Worm (Caenorhabditis elegans): ENCODE data around the gene ZK470.14.

ZK470.14 gene

DNA sequence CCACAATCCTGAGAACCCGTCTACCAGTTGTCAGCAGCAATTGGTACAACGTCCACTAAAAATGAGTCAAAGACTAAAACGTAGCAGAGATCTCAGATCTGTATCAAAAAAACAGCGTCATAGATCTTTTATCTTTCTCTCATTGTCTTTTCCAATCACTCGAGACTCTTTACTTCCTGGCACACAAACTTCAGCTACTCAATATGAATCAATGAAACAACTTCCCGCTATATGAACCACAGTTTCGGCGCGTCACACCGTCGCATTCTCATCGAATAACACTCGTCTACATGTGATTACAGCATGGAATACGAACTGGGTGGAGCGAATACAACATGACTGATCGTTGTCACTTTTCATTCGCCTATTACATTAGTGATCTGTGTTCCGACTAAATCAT, 35.0 kb upstream of the ZK470.14 start (continued):
- TF ChIP-seq hrde-1 (tag; optimal IDR thresholded peaks at IDR 0.05; ENCODE audit: borderline replicate concordance) (no peak), snpc-3.4 (tag; optimal IDR thresholded peaks at IDR 0.05) (no peak), rcor-1 (GFP tag; IDR thresholded peaks at IDR 0.05) (no peak), F55B11.4 (tag; optimal IDR thresholded peaks at IDR 0.05; ENCODE audit: borderline replicate concordance, insufficient read depth) (no peak), F39B2.1 (GFP tag; IDR thresholded peaks at IDR 0.05) (no peak), sptf-2 (GFP tag; optimal IDR thresholded peaks at IDR 0.05) (no peak), ztf-26 (tag; optimal IDR thresholded peaks at IDR 0.05) (peak; percentile 71), B0035.1 (tag; optimal IDR thresholded peaks at IDR 0.05) (no peak), F23B12.7 (tag; optimal IDR thresholded peaks at IDR 0.05; ENCODE audit: insufficient read depth) (no peak), egl-18 (GFP tag; IDR thresholded peaks at IDR 0.05) (no peak), Y56A3A.18 (GFP tag; IDR thresholded peaks at IDR 0.05) (no peak), lir-1 (GFP tag; conservative IDR thresholded peaks at IDR 0.05) (no peak), sdz-38 (tag; optimal IDR thresholded peaks at IDR 0.05) (no peak), nhr-120 (GFP tag; IDR thresholded peaks at IDR 0.05) (no peak), mes-4 (tag; optimal IDR thresholded peaks at IDR 0.05) (no peak), mxl-1 (tag; optimal IDR thresholded peaks at IDR 0.05) (no peak), K11D2.4 (GFP tag; IDR thresholded peaks at IDR 0.05) (no peak), ekl-4 (GFP tag; IDR thresholded peaks at IDR 0.05) (no peak), nfyb-1 (GFP tag; IDR thresholded peaks at IDR 0.05) (no peak), egl-44 (GFP tag; IDR thresholded peaks at IDR 0.05) (no peak), let-526 (GFP tag; IDR thresholded peaks at IDR 0.05) (no peak), tlf-1 (GFP tag; optimal IDR thresholded peaks at IDR 0.05) (no peak), F37B4.10 (GFP tag; IDR thresholded peaks at IDR 0.05) (no peak), ztf-18 (tag; optimal IDR thresholded peaks at IDR 0.05) (no peak), somi-1 (GFP tag; optimal IDR thresholded peaks at IDR 0.05) (peak; percentile 73), D2030.7 (GFP tag; IDR thresholded peaks at IDR 0.05) (no peak), Y67H2A.10 (GFP tag; conservative IDR thresholded peaks at IDR 0.05) (no peak), nhr-80 (tag; optimal IDR thresholded peaks at IDR 0.05) (peak; percentile 2), mel-28 (tag; optimal IDR thresholded peaks at IDR 0.05; ENCODE audit: borderline replicate concordance) (no peak), attf-3 (GFP tag; conservative IDR thresholded peaks at IDR 0.05) (no peak), unc-130 (GFP tag; optimal IDR thresholded peaks at IDR 0.05) (no peak)

ce11 chrX:4133378-4133777, 33.9 kb upstream of the ZK470.14 start:
- TF ChIP-seq nhr-80 (tag; optimal IDR thresholded peaks at IDR 0.05), result peak; percentile 10
- TF ChIP-seq lir-1 (GFP tag; conservative IDR thresholded peaks at IDR 0.05), result no peak

ce11 chrX:4134855-4135254, 32.4 kb upstream of the ZK470.14 start, which contains the start of gene ZK470.2:
ZK470.2 (plus strand) TSS chrX:4135155.
- TF ChIP-seq sea-2 (GFP tag; IDR thresholded peaks at IDR 0.05) (no peak), snpc-3.4 (tag; optimal IDR thresholded peaks at IDR 0.05) (no peak), somi-1 (GFP tag; optimal IDR thresholded peaks at IDR 0.05) (no peak), egl-18 (GFP tag; IDR thresholded peaks at IDR 0.05) (no peak), ets-4 (GFP tag; optimal IDR thresholded peaks at IDR 0.05) (no peak), Y79H2A.3 (GFP tag; conservative IDR thresholded peaks at IDR 0.05) (no peak), aptf-3 (GFP tag; IDR thresholded peaks at IDR 0.05) (no peak), ceh-40 (GFP tag; IDR thresholded peaks at IDR 0.05) (no peak), tbp1 (GFP tag; optimal IDR thresholded peaks at IDR 0.05) (no peak), lsy-27 (tag; optimal IDR thresholded peaks at IDR 0.05; ENCODE audit: borderline replicate concordance, insufficient read depth) (no peak), him-1 (tag; optimal IDR thresholded peaks at IDR 0.05) (no peak), B0336.3 (GFP tag; IDR thresholded peaks at IDR 0.05) (no peak), madf-6 (GFP tag; IDR thresholded peaks at IDR 0.05) (no peak), Y53F4B.3 (GFP tag; IDR thresholded peaks at IDR 0.05) (no peak), T26A5.8 (tag; optimal IDR thresholded peaks at IDR 0.05) (no peak), lag-1 (GFP tag; IDR thresholded peaks at IDR 0.05) (no peak), hlh-12 (tag; optimal IDR thresholded peaks at IDR 0.05) (no peak)

Measured in whole organism, young adult.